Worm (Caenorhabditis elegans) whole organism, L4 larva: ENCODE results near the gene pges-2.

Source experiments
- F26F4.8 ChIP-seq: fragments of 200-800 bp; sonication (Bioruptor generic); conservative IDR thresholded peaks from 2 replicates; pipeline ENCODE4 v1.3.6; 2022; ENCODE audit warnings: missing genetic modification characterization, missing compliant biosample characterization
- F44E2.7 ChIP-seq: fragments of 200-800 bp; sonication (Bioruptor generic); IDR thresholded peaks from 2 replicates; pipeline ENCODE4 v2.1.2; 2022; ENCODE audit warnings: missing genetic modification characterization, missing compliant biosample characterization
- F49E8.2 ChIP-seq: sonication (generic microtip); optimal IDR thresholded peaks from 2 replicates; lab custom pipeline; 2016; ENCODE audit warnings: missing compliant biosample characterization, mild to moderate bottlenecking, missing genetic modification characterization, borderline replicate concordance
- Y48G9A.11 ChIP-seq: fragments of 200-800 bp; sonication (Bioruptor generic); IDR thresholded peaks from 2 replicates; pipeline ENCODE4 v1.3.6; 2022; ENCODE audit warnings: missing genetic modification reagents, missing genetic modification characterization, missing compliant biosample characterization
- Y75B8A.6 ChIP-seq: fragments of 200-800 bp; sonication (Bioruptor generic); IDR thresholded peaks from 2 replicates; pipeline ENCODE4 v1.3.6; 2022; ENCODE audit warnings: missing genetic modification reagents, missing genetic modification characterization, missing compliant biosample characterization
- ZK546.5 ChIP-seq, 2 experiments: sonication (generic microtip); optimal IDR thresholded peaks; 2 replicates each; lab custom pipeline; 2017; ENCODE audit warnings: missing biosample characterization in 2 of 2, missing genetic modification characterization in 2 of 2
- aha-1 ChIP-seq: fragments of 150-350 bp; peaks from one replicate; lab custom pipeline; 2014; ENCODE audit warnings: missing biosample characterization, missing genetic modification characterization
- aly-2 ChIP-seq: sonication (generic microtip); optimal IDR thresholded peaks from 2 replicates; lab custom pipeline; 2018; ENCODE audit warnings: missing biosample characterization, missing genetic modification characterization
- arid-1 ChIP-seq: fragments of 200-800 bp; sonication (Bioruptor generic); conservative IDR thresholded peaks from 2 replicates; pipeline ENCODE4 v1.3.6; 2022; ENCODE audit warnings: missing genetic modification reagents, missing genetic modification characterization, missing compliant biosample characterization
- attf-4 ChIP-seq: sonication (generic microtip); optimal IDR thresholded peaks from 3 replicates; lab custom pipeline; 2017; ENCODE audit warnings: missing biosample characterization, missing genetic modification characterization
- ceh-20 ChIP-seq: fragments of 200-800 bp; sonication (Bioruptor generic); IDR thresholded peaks from 2 replicates; pipeline ENCODE4 v1.3.6; 2022; ENCODE audit warnings: missing genetic modification reagents, missing genetic modification characterization, missing compliant biosample characterization
- ceh-28 ChIP-seq: fragments of 150-350 bp; optimal IDR thresholded peaks from 2 replicates; lab custom pipeline; 2014; ENCODE audit warnings: missing biosample characterization, missing genetic modification reagents, missing genetic modification characterization
- cey-2 ChIP-seq: sonication (generic microtip); optimal IDR thresholded peaks from 3 replicates; lab custom pipeline; 2017; ENCODE audit warnings: missing genetic modification characterization, mild to moderate bottlenecking, missing compliant biosample characterization, antibody characterized with exemption, borderline replicate concordance; ENCODE audit not compliant: insufficient read depth
- daf-16 ChIP-seq, 3 experiments: sonication (generic microtip); optimal IDR thresholded peaks; 2 replicates each; lab custom pipeline; 2016 to 2017; ENCODE audit warnings: missing genetic modification characterization in 3 of 3, missing genetic modification reagents in 3 of 3, mild to moderate bottlenecking in 2 of 3, missing compliant biosample characterization in 2 of 3, missing biosample characterization in 1 of 3, moderate library complexity in 1 of 3
- daf-19 ChIP-seq: fragments of 200-800 bp; sonication (Bioruptor generic); conservative IDR thresholded peaks from 2 replicates; pipeline ENCODE4 v1.3.6; 2022; ENCODE audit warnings: missing genetic modification characterization, missing compliant biosample characterization
- daf-8 ChIP-seq: fragments of 200-800 bp; sonication (Bioruptor generic); IDR thresholded peaks from 2 replicates; pipeline ENCODE4 v1.3.6; 2022; ENCODE audit warnings: missing genetic modification characterization, missing compliant biosample characterization
- egl-27 ChIP-seq: sonication (generic microtip); optimal IDR thresholded peaks from 3 replicates; lab custom pipeline; 2017; ENCODE audit warnings: missing biosample characterization, missing genetic modification reagents, missing genetic modification characterization
- gei-8 ChIP-seq: fragments of 200-800 bp; sonication (Bioruptor generic); optimal IDR thresholded peaks from 2 replicates; lab custom pipeline; 2018; ENCODE audit warnings: mild to moderate bottlenecking, missing genetic modification characterization, missing compliant biosample characterization
- hif-1 ChIP-seq, 2 experiments: sonication (generic microtip); optimal IDR thresholded peaks; 2 replicates each; lab custom pipeline; 2016 to 2017; ENCODE audit warnings: missing compliant biosample characterization in 2 of 2, missing genetic modification characterization in 2 of 2, missing genetic modification reagents in 2 of 2, missing genotype in 2 of 2, mild to moderate bottlenecking in 1 of 2
- hlh-11 ChIP-seq: fragments of 200-800 bp; sonication (Bioruptor generic); optimal IDR thresholded peaks from 2 replicates; lab custom pipeline; 2018; ENCODE audit warnings: mild to moderate bottlenecking, missing genetic modification characterization, missing compliant biosample characterization
- lim-7 ChIP-seq: fragments of 200-800 bp; sonication (Bioruptor generic); IDR thresholded peaks from 2 replicates; pipeline ENCODE4 v1.3.6; 2022; ENCODE audit warnings: missing genetic modification characterization, missing compliant biosample characterization
- lir-3 ChIP-seq: sonication (generic microtip); optimal IDR thresholded peaks from 2 replicates; lab custom pipeline; 2016; ENCODE audit warnings: mild to moderate bottlenecking, missing genetic modification characterization, missing compliant biosample characterization
- lsy-2 ChIP-seq, 2 experiments: fragments of 150-350 bp in 1 of 2; sonication (generic microtip) in 1 of 2; optimal IDR thresholded peaks; 2 replicates each; lab custom pipeline; 2014 to 2017; ENCODE audit warnings: missing biosample characterization in 2 of 2, missing genetic modification characterization in 2 of 2
- madf-5 ChIP-seq, 2 experiments: fragments of 200-800 bp; sonication (Bioruptor generic); IDR thresholded peaks; 2 replicates each; pipeline ENCODE4 v1.3.6; 2022; ENCODE audit warnings: missing compliant biosample characterization in 2 of 2, missing genetic modification characterization in 2 of 2
- mep-1 ChIP-seq: fragments of 150-350 bp; sonication (generic microtip); optimal IDR thresholded peaks from 3 replicates; lab custom pipeline; 2014; ENCODE audit warnings: missing biosample characterization, missing genetic modification characterization
- mes-2 ChIP-seq: sonication (generic microtip); optimal IDR thresholded peaks from 2 replicates; lab custom pipeline; 2016; ENCODE audit warnings: missing genotype, mild to moderate bottlenecking, missing genetic modification characterization, missing compliant biosample characterization; ENCODE audit not compliant: poor library complexity, severe bottlenecking
- nhr-102 ChIP-seq: sonication (generic microtip); optimal IDR thresholded peaks from 2 replicates; lab custom pipeline; 2016; ENCODE audit warnings: mild to moderate bottlenecking, missing genetic modification characterization, moderate library complexity, missing compliant biosample characterization
- nhr-6 ChIP-seq: fragments of 150-350 bp; optimal IDR thresholded peaks from 2 replicates; lab custom pipeline; 2014; ENCODE audit warnings: missing biosample characterization, missing genetic modification characterization
- nhr-77 ChIP-seq: fragments of 150-350 bp; optimal IDR thresholded peaks from 2 replicates; lab custom pipeline; 2014; ENCODE audit warnings: missing biosample characterization, missing genetic modification characterization
- rbr-2 ChIP-seq: sonication (generic microtip); optimal IDR thresholded peaks from 2 replicates; lab custom pipeline; 2016; ENCODE audit warnings: missing genotype, missing genetic modification characterization, missing compliant biosample characterization
- saeg-2 ChIP-seq: fragments of 200-800 bp; sonication (Bioruptor generic); IDR thresholded peaks from 2 replicates; pipeline ENCODE4 v1.3.6; 2022; ENCODE audit warnings: missing genetic modification reagents, missing genetic modification characterization, missing compliant biosample characterization
- set-16 ChIP-seq: fragments of 200-800 bp; sonication (Bioruptor generic); IDR thresholded peaks from 2 replicates; pipeline ENCODE4 v1.3.6; 2022; ENCODE audit warnings: missing genetic modification reagents, missing genetic modification characterization, missing compliant biosample characterization
- spr-1 ChIP-seq: sonication (generic microtip); optimal IDR thresholded peaks from 2 replicates; lab custom pipeline; 2016; ENCODE audit warnings: mild to moderate bottlenecking, missing genetic modification characterization, missing compliant biosample characterization
- tra-1 ChIP-seq: fragments of 200-800 bp; sonication (Bioruptor generic); IDR thresholded peaks from 2 replicates; pipeline ENCODE4 v1.3.6; 2022; ENCODE audit warnings: missing genetic modification reagents, missing genetic modification characterization, missing compliant biosample characterization
- unc-130 ChIP-seq: sonication (generic microtip); optimal IDR thresholded peaks from 2 replicates; lab custom pipeline; 2016; ENCODE audit warnings: missing genetic modification reagents, missing genetic modification characterization, missing compliant biosample characterization
- unc-62 ChIP-seq, 3 experiments: fragments of 150-350 bp in 1 of 3; sonication (generic microtip); optimal IDR thresholded peaks in 2 of 3; peaks in 1 of 3; 1 replicate in 1 of 3; 2 replicates in 2 of 3; lab custom pipeline; 2014 to 2017; ENCODE audit warnings: missing biosample characterization in 3 of 3, missing genetic modification characterization in 3 of 3, missing genetic modification reagents in 3 of 3, missing genotype in 1 of 3
- vab-7 ChIP-seq: fragments of 200-800 bp; sonication (Bioruptor generic); IDR thresholded peaks from 2 replicates; pipeline ENCODE4 v1.3.6; 2022; ENCODE audit warnings: missing genetic modification reagents, missing genetic modification characterization, missing compliant biosample characterization
- zip-11 ChIP-seq: fragments of 200-800 bp; sonication (Bioruptor generic); IDR thresholded peaks from 2 replicates; pipeline ENCODE4 v1.3.6; 2022; ENCODE audit warnings: missing genetic modification characterization, missing compliant biosample characterization
- ztf-7 ChIP-seq: fragments of 150-350 bp; optimal IDR thresholded peaks from 2 replicates; lab custom pipeline; 2014; ENCODE audit warnings: missing biosample characterization, missing genetic modification characterization

The pges-2 gene

DNA sequence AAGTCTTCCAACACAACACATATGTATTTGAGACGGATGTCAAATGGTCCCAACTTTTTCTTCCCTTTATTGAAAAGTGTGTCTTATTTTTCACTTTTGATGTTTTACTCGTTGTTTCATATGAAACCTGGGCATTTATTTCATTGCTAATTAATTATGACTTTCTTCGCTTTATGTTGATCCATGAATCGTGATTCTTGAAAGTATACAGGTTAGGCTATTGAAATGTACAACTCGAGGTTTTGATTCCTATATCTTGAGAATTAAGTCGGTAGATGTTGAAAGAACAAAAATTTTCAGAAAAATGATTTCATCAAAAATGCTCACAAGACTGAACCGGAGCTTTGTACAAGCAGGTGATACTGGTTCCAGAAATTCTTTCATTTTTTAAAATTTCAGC lies 19.5 kb upstream of the pges-2 start, which contains the start of gene nfu-1:
TSS of gene nfu-1 (plus strand) at position 301 of the 400 bp plus-strand sequence.
- TF ChIP-seq lir-3 (tag; lab: Kevin White, UChicago) (no peak), F49E8.2 (tag; lab: Kevin White, UChicago) (peak; percentile 0), arid-1 (0 out of 2 replicates have a peak, but pooled peaks have one; percentile 22), ZK546.5 (tag; optimal IDR thresholded peaks at IDR 0.05; lab: Kevin White, UChicago) (no peak), Y75B8A.6 (GFP tag; lab: Robert Waterston, UW) (no peak)

DNA sequence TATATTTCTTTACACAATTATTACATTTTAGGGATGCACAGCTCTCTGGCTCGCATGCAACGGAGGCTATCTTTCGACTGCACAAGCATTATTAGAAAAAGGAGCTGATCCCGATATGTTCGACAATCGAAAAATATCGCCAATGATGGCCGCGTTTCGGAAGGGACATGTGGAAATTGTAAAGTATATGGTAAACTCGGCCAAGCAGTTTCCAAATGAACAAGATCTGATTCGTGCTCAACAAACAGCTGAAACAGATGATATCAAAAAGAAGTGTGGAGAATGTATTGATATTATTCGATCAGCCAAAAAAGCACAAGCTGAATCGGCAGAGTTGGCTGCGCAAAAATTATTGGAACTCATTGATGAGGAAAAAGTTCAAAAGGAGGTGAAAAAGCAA lies 15.3 kb upstream of the pges-2 start:
- TF ChIP-seq lim-7 (no peak), aha-1 (tag; lab: Kevin White, UChicago) (peak; percentile 98)

DNA sequence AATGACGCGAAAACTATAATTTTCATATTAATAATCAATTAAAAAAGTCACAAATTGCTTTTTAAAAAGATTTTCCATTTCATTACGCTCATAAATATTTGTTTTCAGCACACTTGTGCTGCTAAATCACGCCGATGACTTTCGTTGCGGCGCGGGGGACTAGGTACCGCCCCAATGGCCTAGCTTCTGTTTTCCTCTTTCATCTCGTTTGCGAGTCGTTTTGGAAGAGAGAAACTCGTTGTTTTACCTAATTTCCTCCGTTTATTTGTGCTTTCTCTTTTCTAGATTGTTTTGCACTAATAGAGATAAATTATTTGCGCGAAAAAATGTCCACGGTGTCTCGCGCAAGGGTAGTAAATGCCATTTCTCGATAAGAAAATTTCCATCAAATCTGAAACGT lies 13.4 kb upstream of the pges-2 start:
- TF ChIP-seq madf-5 (GFP tag; IDR thresholded peaks at IDR 0.05; lab: Robert Waterston, UW) (no peak), nhr-6 (tag; lab: Kevin White, UChicago) (no peak), zip-11 (GFP tag; lab: Robert Waterston, UW) (no peak), F49E8.2 (tag; lab: Kevin White, UChicago) (no peak), vab-7 (no peak), aly-2 (tag; lab: Kevin White, UChicago) (peak; percentile 32), tra-1 (GFP tag; lab: Robert Waterston, UW) (no peak), nhr-102 (tag; lab: Kevin White, UChicago) (no peak), ztf-7 (tag; lab: Kevin White, UChicago) (no peak), spr-1 (tag; lab: Kevin White, UChicago) (no peak), F26F4.8 (GFP tag; lab: Robert Waterston, UW) (no peak), unc-62 (GFP tag; optimal IDR thresholded peaks at IDR 0.05 in 1 of 2; lab: Kevin White, UChicago) (no peak), unc-62 (tag; optimal IDR thresholded peaks at IDR 0.05; lab: Kevin White, UChicago) (no peak), rbr-2 (tag; lab: Kevin White, UChicago) (no peak), ceh-28 (tag; lab: Kevin White, UChicago) (no peak), hif-1 (tag; optimal IDR thresholded peaks at IDR 0.05; lab: Kevin White, UChicago) (no peak), Y48G9A.11 (GFP tag; lab: Robert Waterston, UW) (0 out of 2 replicates have a peak, but pooled peaks have one; percentile 12), hlh-11 (no peak), mes-2 (tag; lab: Kevin White, UChicago) (peak; percentile 52), ceh-20 (no peak), lsy-2 (tag; optimal IDR thresholded peaks at IDR 0.05; lab: Kevin White, UChicago) (no peak), attf-4 (tag; lab: Kevin White, UChicago) (no peak), gei-8 (GFP tag; lab: Kevin White, UChicago) (no peak), mep-1 (no peak), unc-130 (GFP tag; lab: Kevin White, UChicago) (peak; percentile 3), F44E2.7 (GFP tag; lab: Robert Waterston, UW) (no peak), cey-2 (no peak), saeg-2 (GFP tag; lab: Robert Waterston, UW) (no peak), set-16 (GFP tag; lab: Robert Waterston, UW) (no peak), nhr-77 (tag; lab: Kevin White, UChicago) (no peak), egl-27 (no peak), daf-16 (GFP tag; optimal IDR thresholded peaks at IDR 0.05; lab: Kevin White, UChicago) (no peak), daf-16 (tag; optimal IDR thresholded peaks at IDR 0.05; lab: Kevin White, UChicago) (no peak), daf-8 (GFP tag; lab: Robert Waterston, UW) (no peak), daf-19 (GFP tag; lab: Robert Waterston, UW) (no peak; the same call in 1 of the 2 replicates)
- TF ChIP-seq, all 104 proteins: peak for 4
